Worm (Caenorhabditis elegans): Measurements from ENCODE around the gene F16B4.5.

DNA sequence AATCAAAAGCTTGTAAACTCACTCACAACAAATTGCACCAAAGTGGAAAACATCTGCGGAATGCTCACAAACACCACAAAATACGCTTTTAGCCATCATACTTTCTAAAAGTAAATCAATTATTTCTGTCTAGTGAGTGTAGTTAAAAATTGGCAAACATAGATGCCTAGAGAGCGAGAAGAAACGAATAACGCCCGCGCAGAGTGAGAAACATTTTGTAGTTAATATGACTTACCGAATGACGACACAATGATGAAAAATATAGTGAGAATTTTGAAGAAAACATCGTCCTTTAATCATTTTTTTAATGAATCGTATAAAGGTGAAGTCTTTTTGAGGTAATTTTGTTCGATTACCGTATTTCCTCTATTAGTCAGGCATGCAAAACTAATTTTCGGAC lies 41.1 kb downstream of the F16B4.5 start, which contains the start of gene nhr-238:
- TF ChIP-seq madf-2 (tag; optimal IDR thresholded peaks at IDR 0.05), result no peak
- no peak for TF ChIP-seq lin-11 (tag; optimal IDR thresholded peaks at IDR 0.05)
- TF ChIP-seq sox-4 (tag; optimal IDR thresholded peaks at IDR 0.05), result no peak
- no peak for TF ChIP-seq ahr-1 (tag; optimal IDR thresholded peaks at IDR 0.05)
- no peak for TF ChIP-seq ceh-9 (tag; optimal IDR thresholded peaks at IDR 0.05)
- no peak for TF ChIP-seq pha-4 (tag; optimal IDR thresholded peaks at IDR 0.05)
- no peak for TF ChIP-seq nhr-11 (tag; optimal IDR thresholded peaks at IDR 0.05)
- no peak for TF ChIP-seq sox-2 (GFP tag; IDR thresholded peaks at IDR 0.05)

Data from whole organism, late embryonic.